Worm (Caenorhabditis elegans): ENCODE measurements around the gene aakg-1.

ce11 chrIII:12615859-12616439 is 40.7 kb upstream of the aakg-1 start:
- TF ChIP-seq him-1 (tag; optimal IDR thresholded peaks at IDR 0.05) = no peak
- no peak for TF ChIP-seq dao-5 (tag; optimal IDR thresholded peaks at IDR 0.05)
- TF ChIP-seq W03F9.2 (tag; optimal IDR thresholded peaks at IDR 0.05) = no peak
